Worm (Caenorhabditis elegans) whole organism, L4/young adult: ENCODE data around the gene K05F1.13.

Experiments used
- W03F9.2 ChIP-seq: fragments of 150-350 bp; optimal IDR thresholded peaks from 2 replicates; lab custom pipeline; 2014; ENCODE audit warnings: missing biosample characterization, missing genetic modification characterization
- dao-5 ChIP-seq: sonication (generic microtip); optimal IDR thresholded peaks from 2 replicates; lab custom pipeline; 2016; ENCODE audit warnings: missing genotype, missing genetic modification characterization, moderate library complexity, missing compliant biosample characterization
- him-1 ChIP-seq: sonication (generic microtip); optimal IDR thresholded peaks from 2 replicates; lab custom pipeline; 2016; ENCODE audit warnings: missing genotype, missing genetic modification reagents, missing genetic modification characterization, missing compliant biosample characterization

- TF ChIP-seq W03F9.2 (tag; lab: Kevin White, UChicago) (no peak), him-1 (tag; lab: Kevin White, UChicago) (no peak), dao-5 (tag; lab: Kevin White, UChicago) (no peak)
These were observed 42.5 kb downstream of the K05F1.13 start for ce11 chrII:5831373-5831772.
